Fruit fly (Drosophila melanogaster): Measurements from ENCODE around the gene CG44477.

dm6 chr2L:11651910-11652498 lies 11.1 kb upstream of the CG44477 start, which contains the start of the genes CG12307 and CG4983:
- no peak for TF ChIP-seq CTCF (optimal IDR thresholded peaks at IDR 0.05)
- TF ChIP-seq CG8478 (optimal IDR thresholded peaks at IDR 0.05) = no peak
